Worm (Caenorhabditis elegans) whole organism, late embryonic: ENCODE results near the gene F32D8.12.

Experiments
- C38D4.7 ChIP-seq: fragments of 200-800 bp; sonication (Bioruptor generic); optimal IDR thresholded peaks from 2 replicates; lab custom pipeline; 2018; ENCODE audit warnings: mild to moderate bottlenecking, missing genetic modification characterization, moderate library complexity, missing compliant biosample characterization
- F13H6.1 ChIP-seq: sonication (generic microtip); optimal IDR thresholded peaks from 2 replicates; lab custom pipeline; 2016; ENCODE audit warnings: missing genetic modification characterization, missing compliant biosample characterization
- K02D7.2 ChIP-seq: sonication (generic microtip); optimal IDR thresholded peaks from 2 replicates; lab custom pipeline; 2017; ENCODE audit warnings: mild to moderate bottlenecking, missing genetic modification characterization, missing compliant biosample characterization
- ama-1 ChIP-seq: fragments of 150-350 bp; optimal IDR thresholded peaks from 2 replicates; lab custom pipeline; 2014
- ceh-34 ChIP-seq: sonication (generic microtip); optimal IDR thresholded peaks from 2 replicates; lab custom pipeline; 2016; ENCODE audit warnings: mild to moderate bottlenecking, missing genetic modification characterization, missing compliant biosample characterization
- hlh-8 ChIP-seq: sonication (generic microtip); optimal IDR thresholded peaks from 2 replicates; lab custom pipeline; 2016; ENCODE audit warnings: missing genotype, missing genetic modification characterization, missing compliant biosample characterization
- lin-11 ChIP-seq: fragments of 200-800 bp; sonication (Bioruptor generic); optimal IDR thresholded peaks from 2 replicates; lab custom pipeline; 2018; ENCODE audit warnings: mild to moderate bottlenecking, missing genetic modification characterization, missing compliant biosample characterization
- nfya-1 ChIP-seq: sonication (generic microtip); optimal IDR thresholded peaks from 2 replicates; lab custom pipeline; 2017; ENCODE audit warnings: missing genetic modification characterization, mild to moderate bottlenecking, missing compliant biosample characterization, antibody characterized with exemption, moderate library complexity
- nhr-11 ChIP-seq: fragments of 150-350 bp; optimal IDR thresholded peaks from 2 replicates; lab custom pipeline; 2014; ENCODE audit warnings: missing biosample characterization, missing genetic modification characterization
- pha-2 ChIP-seq: sonication (generic microtip); optimal IDR thresholded peaks from 2 replicates; lab custom pipeline; 2017; ENCODE audit warnings: mild to moderate bottlenecking, missing genetic modification characterization, missing compliant biosample characterization
- pha-4 ChIP-seq: fragments of 150-350 bp; optimal IDR thresholded peaks from 2 replicates; lab custom pipeline; 2018; ENCODE audit warnings: missing biosample characterization, missing genetic modification reagents, missing genetic modification characterization
- pqm-1 ChIP-seq: sonication (generic microtip); optimal IDR thresholded peaks from 2 replicates; lab custom pipeline; 2016; ENCODE audit warnings: missing genetic modification characterization, missing compliant biosample characterization
- unc-3 ChIP-seq, 2 experiments: fragments of 200-800 bp in 1 of 2; sonication (Bioruptor generic) in 1 of 2; sonication (generic microtip) in 1 of 2; conservative IDR thresholded peaks in 1 of 2; optimal IDR thresholded peaks in 1 of 2; 2 replicates each; pipeline versions ENCODE4 v1.3.6 to Lab custom; 2016 to 2022; ENCODE audit warnings: missing compliant biosample characterization in 2 of 2, missing genetic modification characterization in 2 of 2, missing genetic modification reagents in 1 of 2

DNA sequence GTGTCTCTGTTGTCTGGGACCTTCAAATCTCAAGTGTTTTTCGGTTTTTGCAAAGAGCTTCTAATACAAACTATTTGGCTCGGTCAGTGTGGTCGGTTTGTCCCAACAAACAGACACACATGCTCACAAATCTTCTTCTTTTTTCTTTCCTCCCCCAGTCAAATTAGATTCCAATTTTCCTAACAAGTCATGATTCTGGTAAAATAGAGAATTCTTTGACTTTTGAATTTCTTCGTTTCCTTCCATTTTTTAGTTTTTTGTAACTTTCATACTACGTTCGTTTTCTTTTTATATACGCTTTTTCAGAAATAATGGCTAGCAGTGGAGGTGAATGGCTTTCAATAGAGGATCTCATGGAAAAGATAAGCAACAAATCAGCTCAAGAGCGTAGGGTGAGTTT is 12.9 kb upstream of the F32D8.12 start, which contains the start of gene F32D8.15:
- TF ChIP-seq K02D7.2 (tag; lab: Kevin White, UChicago) (no peak), pqm-1 (tag; lab: Kevin White, UChicago) (no peak), ama-1 (lab: Kevin White, UChicago) (no peak), pha-4 (tag; lab: Kevin White, UChicago) (no peak), lin-11 (tag; lab: Kevin White, UChicago) (no peak), C38D4.7 (no peak), ceh-34 (no peak), nfya-1 (tag; lab: Kevin White, UChicago) (no peak), pha-2 (tag; lab: Kevin White, UChicago) (no peak), F13H6.1 (tag; lab: Kevin White, UChicago) (no peak), hlh-8 (tag; lab: Kevin White, UChicago) (no peak), unc-3 (GFP tag; conservative IDR thresholded peaks at IDR 0.05; lab: Robert Waterston, UW) (no peak), unc-3 (tag; optimal IDR thresholded peaks at IDR 0.05; lab: Kevin White, UChicago) (no peak), nhr-11 (tag; lab: Kevin White, UChicago) (no peak)
